Worm (Caenorhabditis elegans): Measurements from ENCODE around the gene npa-1.

npa-1 gene

DNA sequence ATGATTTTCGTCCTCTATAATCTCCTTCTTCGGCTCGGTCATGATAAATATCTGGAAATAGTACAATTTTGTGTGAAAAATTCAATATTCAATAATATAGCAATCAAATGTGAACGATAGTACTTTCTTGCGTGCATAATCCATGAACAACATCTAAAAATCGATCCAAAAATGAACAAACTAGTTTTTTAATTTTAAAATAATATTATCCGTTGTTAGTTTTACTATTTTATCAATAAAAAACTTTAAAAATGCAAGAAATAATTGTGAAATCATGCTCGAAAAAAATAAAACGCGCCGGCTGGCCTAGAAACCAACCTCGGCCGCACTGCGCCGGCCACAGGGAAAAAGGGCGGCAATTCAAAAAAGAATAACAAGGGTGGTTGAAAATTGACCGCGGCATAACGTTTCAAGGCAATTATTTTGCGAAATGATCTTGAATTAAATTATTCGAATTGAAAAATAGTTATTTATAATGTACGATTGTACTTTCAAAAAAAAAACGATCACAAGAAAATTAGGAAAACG is 9.1 kb downstream of the npa-1 start, which contains the start of gene mys-1 (continued):
- TF ChIP-seq lin-13 (GFP tag; optimal IDR thresholded peaks at IDR 0.05) (no peak), dmd-4 (tag; optimal IDR thresholded peaks at IDR 0.05) (no peak), elt-1 (tag; optimal IDR thresholded peaks at IDR 0.05) (no peak), sem-4 (tag; optimal IDR thresholded peaks at IDR 0.05) (peak; percentile 9), crh-2 (tag; optimal IDR thresholded peaks at IDR 0.05) (peak; percentile 0), C34F6.9 (tag; optimal IDR thresholded peaks at IDR 0.05) (no peak), nhr-25 (tag; optimal IDR thresholded peaks at IDR 0.05) (no peak), aly-2 (tag; optimal IDR thresholded peaks at IDR 0.05) (no peak), ztf-1 (GFP tag; conservative IDR thresholded peaks at IDR 0.05) (no peak), elt-3 (tag; optimal IDR thresholded peaks at IDR 0.05) (no peak), nhr-10 (tag; optimal IDR thresholded peaks at IDR 0.05) (no peak), fos-1 (tag; optimal IDR thresholded peaks at IDR 0.05) (peak; percentile 9), lsy-2 (tag; optimal IDR thresholded peaks at IDR 0.05) (peak in 1 of 2 experiments; percentile 69), peb-1 (tag; optimal IDR thresholded peaks at IDR 0.05) (no peak), mab-5 (tag; optimal IDR thresholded peaks at IDR 0.05) (no peak), mdl-1 (tag; optimal IDR thresholded peaks at IDR 0.05) (no peak), nhr-129 (tag; optimal IDR thresholded peaks at IDR 0.05) (no peak), nhr-237 (tag; optimal IDR thresholded peaks at IDR 0.05) (no peak), ceh-16 (tag; optimal IDR thresholded peaks at IDR 0.05) (no peak), nhr-11 (tag; optimal IDR thresholded peaks at IDR 0.05) (no peak)

DNA sequence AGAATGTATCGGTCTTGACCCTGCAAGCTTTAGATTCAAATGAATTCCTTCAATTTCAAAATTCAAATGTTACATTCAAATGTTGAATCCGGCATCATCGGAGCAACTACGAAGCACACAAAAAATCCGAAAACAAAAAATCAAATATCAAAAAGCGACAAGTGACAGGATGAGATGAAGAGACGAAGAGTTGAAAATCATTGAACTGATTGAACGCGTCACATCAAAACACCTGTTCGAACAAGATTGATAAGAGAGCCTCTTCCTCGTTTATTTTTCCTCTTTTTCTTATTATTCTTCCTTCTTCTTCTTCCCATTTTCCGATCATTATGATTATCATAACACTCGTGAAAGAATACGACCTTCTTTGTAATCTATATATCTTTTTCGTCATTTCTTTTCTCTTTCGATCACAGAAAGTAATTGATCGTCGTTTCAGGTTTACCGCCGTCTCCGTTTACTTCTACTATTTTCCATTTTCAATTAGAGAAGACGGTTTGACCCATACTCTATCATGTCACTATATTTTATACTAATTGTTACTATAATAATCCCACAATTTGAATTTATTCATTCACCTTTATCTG is 10.0 kb downstream of the npa-1 start, which contains the start of gene VC5.2:
VC5.2 (plus strand) TSS at position 439 of the 587 bp plus-strand sequence.
- TF ChIP-seq unc-39 (tag; optimal IDR thresholded peaks at IDR 0.05): no peak
- TF ChIP-seq F13H6.1 (tag; optimal IDR thresholded peaks at IDR 0.05): no peak
- TF ChIP-seq elt-3 (tag; optimal IDR thresholded peaks at IDR 0.05): no peak
- no peak for TF ChIP-seq ZK546.5 (tag; optimal IDR thresholded peaks at IDR 0.05)
- no peak for TF ChIP-seq nhr-6 (tag; optimal IDR thresholded peaks at IDR 0.05)
- no peak for TF ChIP-seq gmeb-1 (tag; optimal IDR thresholded peaks at IDR 0.05)
- peak; percentile 46 for TF ChIP-seq blmp-1 (tag; optimal IDR thresholded peaks at IDR 0.05; ENCODE audit: insufficient read depth)
- TF ChIP-seq C34F6.9 (tag; optimal IDR thresholded peaks at IDR 0.05): no peak
- TF ChIP-seq nhr-10 (tag; optimal IDR thresholded peaks at IDR 0.05): no peak
- no peak for TF ChIP-seq peb-1 (tag; optimal IDR thresholded peaks at IDR 0.05)
- peak in 1 of 2 experiments; percentile 37 for TF ChIP-seq lsy-2 (tag; optimal IDR thresholded peaks at IDR 0.05)
- no peak for TF ChIP-seq snpc-4 (tag; optimal IDR thresholded peaks at IDR 0.05)
- TF ChIP-seq mab-5 (tag; optimal IDR thresholded peaks at IDR 0.05): no peak
- no peak for TF ChIP-seq dmd-4 (tag; optimal IDR thresholded peaks at IDR 0.05)
- peak; percentile 48 for TF ChIP-seq sma-9 (GFP tag; optimal IDR thresholded peaks at IDR 0.05)
- TF ChIP-seq sma-9 (tag; optimal IDR thresholded peaks at IDR 0.05): no peak
- no peak for TF ChIP-seq nhr-11 (tag; optimal IDR thresholded peaks at IDR 0.05)
- TF ChIP-seq nhr-77 (tag; optimal IDR thresholded peaks at IDR 0.05): no peak

DNA sequence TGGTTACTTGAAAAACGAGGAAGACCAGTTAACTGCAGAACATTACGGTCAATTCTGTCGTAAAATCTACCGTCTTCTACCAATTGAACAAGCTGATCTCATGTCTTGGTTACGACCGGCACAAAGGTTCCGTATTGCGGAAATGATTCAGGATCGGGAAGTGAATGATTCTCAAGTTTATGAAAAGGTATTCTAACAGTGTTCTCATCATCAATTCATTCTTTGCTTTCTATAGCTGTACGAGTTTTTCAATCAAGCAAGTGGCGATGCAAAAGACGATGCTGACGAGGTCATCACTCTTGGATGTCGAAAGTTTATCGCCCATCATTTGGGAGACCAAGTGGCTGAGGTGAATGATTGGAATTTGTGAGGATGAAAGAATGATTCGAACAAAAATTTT is 11.8 kb downstream of the npa-1 start:
- TF ChIP-seq F13H6.1 (tag; optimal IDR thresholded peaks at IDR 0.05) (no peak), unc-39 (tag; optimal IDR thresholded peaks at IDR 0.05) (no peak), ama-1 (optimal IDR thresholded peaks at IDR 0.05) (no peak), elt-3 (tag; optimal IDR thresholded peaks at IDR 0.05) (no peak), mdl-1 (tag; optimal IDR thresholded peaks at IDR 0.05) (no peak), lin-39 (tag; optimal IDR thresholded peaks at IDR 0.05) (no peak), elt-1 (tag; optimal IDR thresholded peaks at IDR 0.05) (no peak), sma-9 (GFP tag; optimal IDR thresholded peaks at IDR 0.05) (no peak), sma-9 (tag; optimal IDR thresholded peaks at IDR 0.05) (no peak), nhr-129 (tag; optimal IDR thresholded peaks at IDR 0.05) (no peak), egl-27 (tag; optimal IDR thresholded peaks at IDR 0.05) (no peak), fos-1 (tag; optimal IDR thresholded peaks at IDR 0.05) (no peak), lin-13 (GFP tag; optimal IDR thresholded peaks at IDR 0.05) (no peak), nhr-11 (tag; optimal IDR thresholded peaks at IDR 0.05) (no peak)

DNA sequence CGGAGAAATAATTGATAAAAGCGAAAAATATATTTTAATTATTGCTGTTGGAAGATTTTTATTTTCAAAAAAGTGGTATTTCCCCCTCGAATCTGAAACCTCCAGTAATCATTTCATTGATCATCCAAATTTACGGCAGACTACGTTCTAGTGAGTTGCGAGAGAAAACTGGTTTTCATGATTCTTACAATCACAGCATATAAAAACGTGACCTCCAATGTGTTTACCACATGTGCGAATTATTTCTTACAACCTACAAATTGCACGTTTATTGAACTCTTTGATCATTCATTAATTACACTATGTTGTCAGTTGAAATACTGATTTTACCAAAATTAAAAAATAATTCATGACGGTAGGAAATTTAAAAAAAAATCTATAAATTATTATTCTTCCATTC is 13.6 kb downstream of the npa-1 start:
- TF ChIP-seq nhr-25 (tag; optimal IDR thresholded peaks at IDR 0.05): peak; percentile 91
- TF ChIP-seq crh-2 (tag; optimal IDR thresholded peaks at IDR 0.05): peak; percentile 74
- peak; percentile 70 for TF ChIP-seq sma-3 (GFP tag; optimal IDR thresholded peaks at IDR 0.05)
- TF ChIP-seq peb-1 (tag; optimal IDR thresholded peaks at IDR 0.05): no peak
- no peak for TF ChIP-seq nhr-77 (tag; optimal IDR thresholded peaks at IDR 0.05)
- no peak for TF ChIP-seq unc-62 (GFP tag; optimal IDR thresholded peaks at IDR 0.05)
- TF ChIP-seq aly-2 (tag; optimal IDR thresholded peaks at IDR 0.05): no peak
- no peak for TF ChIP-seq elt-1 (tag; optimal IDR thresholded peaks at IDR 0.05)
- peak in 1 of 2 experiments; percentile 5 for TF ChIP-seq mdl-1 (tag; optimal IDR thresholded peaks at IDR 0.05)
- TF ChIP-seq nhr-11 (tag; optimal IDR thresholded peaks at IDR 0.05): no peak
- TF ChIP-seq Y55F3AM.14 (GFP tag; optimal IDR thresholded peaks at IDR 0.05): no peak
- TF ChIP-seq ztf-11 (tag; optimal IDR thresholded peaks at IDR 0.05): no peak
- TF ChIP-seq ztf-1 (GFP tag; conservative IDR thresholded peaks at IDR 0.05): no peak
- TF ChIP-seq nhr-6 (tag; optimal IDR thresholded peaks at IDR 0.05): peak; percentile 35
- TF ChIP-seq egl-27 (tag; optimal IDR thresholded peaks at IDR 0.05): no peak
- peak; percentile 42 for TF ChIP-seq nhr-129 (tag; optimal IDR thresholded peaks at IDR 0.05)
- no peak for TF ChIP-seq lin-11 (tag; optimal IDR thresholded peaks at IDR 0.05)
- TF ChIP-seq ztf-4 (tag; optimal IDR thresholded peaks at IDR 0.05): peak; percentile 22
- no peak for TF ChIP-seq nhr-12 (tag; optimal IDR thresholded peaks at IDR 0.05)
- TF ChIP-seq ceh-82 (tag; optimal IDR thresholded peaks at IDR 0.05): no peak
- peak; percentile 8 for TF ChIP-seq F13H6.1 (tag; optimal IDR thresholded peaks at IDR 0.05)
- TF ChIP-seq nhr-237 (tag; optimal IDR thresholded peaks at IDR 0.05): no peak
- TF ChIP-seq C34F6.9 (tag; optimal IDR thresholded peaks at IDR 0.05): peak; percentile 33
- TF ChIP-seq blmp-1 (tag; optimal IDR thresholded peaks at IDR 0.05; ENCODE audit: insufficient read depth): peak; percentile 50
- no peak for TF ChIP-seq ZK546.5 (tag; optimal IDR thresholded peaks at IDR 0.05)
- no peak for TF ChIP-seq alr-1 (tag; optimal IDR thresholded peaks at IDR 0.05)
- TF ChIP-seq nhr-21 (tag; optimal IDR thresholded peaks at IDR 0.05): peak; percentile 58
